Fruit fly (Drosophila melanogaster) whole organism, embryonic: Measurements from ENCODE around the gene Rim2.

Source experiments
- B-H2 ChIP-seq: fragments of 200-800 bp; sonication (Bioruptor generic); optimal IDR thresholded peaks from 2 replicates; lab custom pipeline; 2018; ENCODE audit warnings: missing biosample characterization, mild to moderate bottlenecking, missing genetic modification characterization
- CG10431 ChIP-seq: fragments of 200-800 bp; sonication (Bioruptor generic); optimal IDR thresholded peaks from 3 replicates; lab custom pipeline; 2018; ENCODE audit warnings: missing biosample characterization, mild to moderate bottlenecking, missing genetic modification characterization
- CG10543 ChIP-seq: fragments of 200-800 bp; sonication (Bioruptor generic); optimal IDR thresholded peaks from 3 replicates; lab custom pipeline; 2017; ENCODE audit warnings: missing biosample characterization, mild to moderate bottlenecking, missing genetic modification characterization, moderate library complexity
- CG12236 ChIP-seq: fragments of 200-800 bp; sonication (Bioruptor generic); optimal IDR thresholded peaks from 2 replicates; lab custom pipeline; 2016; ENCODE audit warnings: missing biosample characterization, missing genetic modification characterization
- CG12391 ChIP-seq: fragments of 200-800 bp; sonication (Bioruptor generic); optimal IDR thresholded peaks from 3 replicates; lab custom pipeline; 2018; ENCODE audit warnings: missing biosample characterization, mild to moderate bottlenecking, missing genetic modification characterization, moderate library complexity
- CG12659 ChIP-seq: fragments of 200-800 bp; sonication (Bioruptor generic); optimal IDR thresholded peaks from 3 replicates; lab custom pipeline; 2017; ENCODE audit warnings: mild to moderate bottlenecking, missing biosample characterization, missing genetic modification reagents, missing genetic modification characterization
- CG13424 ChIP-seq: fragments of 200-800 bp; sonication (Bioruptor generic); optimal IDR thresholded peaks from 2 replicates; lab custom pipeline; 2019; ENCODE audit warnings: missing biosample characterization, mild to moderate bottlenecking, missing genetic modification characterization, moderate library complexity
- CG13624 ChIP-seq: fragments of 200-800 bp; sonication (Bioruptor generic); optimal IDR thresholded peaks from 2 replicates; lab custom pipeline; 2016; ENCODE audit warnings: missing biosample characterization, missing genetic modification characterization
- CG1529 ChIP-seq: fragments of 200-800 bp; sonication (Bioruptor generic); optimal IDR thresholded peaks from 3 replicates; lab custom pipeline; 2018; ENCODE audit warnings: missing biosample characterization, missing genetic modification characterization
- CG17802 ChIP-seq: fragments of 200-800 bp; sonication (Bioruptor generic); optimal IDR thresholded peaks from 2 replicates; lab custom pipeline; 2018; ENCODE audit warnings: missing biosample characterization, mild to moderate bottlenecking, missing genetic modification characterization, moderate library complexity
- CG18599 ChIP-seq: fragments of 200-800 bp; sonication (Bioruptor generic); optimal IDR thresholded peaks from 3 replicates; lab custom pipeline; 2017; ENCODE audit warnings: missing biosample characterization, missing genetic modification characterization, mild to moderate bottlenecking, moderate library complexity, missing genetic modification reagents
- CG30431 ChIP-seq: fragments of 200-800 bp; sonication (Bioruptor generic); optimal IDR thresholded peaks from 2 replicates; lab custom pipeline; 2017; ENCODE audit warnings: missing biosample characterization, missing genetic modification characterization
- CG34224 ChIP-seq: fragments of 200-800 bp; sonication (Bioruptor generic); IDR thresholded peaks from 3 replicates; pipeline ENCODE4 v1.3.6; 2022; ENCODE audit warnings: missing biosample characterization, missing genetic modification characterization; ENCODE audit not compliant: partially characterized antibody
- CG34376 ChIP-seq: fragments of 200-800 bp; sonication (Bioruptor generic); optimal IDR thresholded peaks from 2 replicates; lab custom pipeline; 2018; ENCODE audit warnings: missing biosample characterization, mild to moderate bottlenecking, missing genetic modification characterization
- CG5180 ChIP-seq: fragments of 200-800 bp; sonication (Bioruptor generic); optimal IDR thresholded peaks from 3 replicates; lab custom pipeline; 2017; ENCODE audit warnings: missing biosample characterization, missing genetic modification characterization, mild to moderate bottlenecking, moderate library complexity, missing genetic modification reagents
- CG5953 ChIP-seq: fragments of 200-800 bp; sonication (Bioruptor generic); IDR thresholded peaks from 2 replicates; pipeline ENCODE4 v1.3.6; 2022; ENCODE audit warnings: missing biosample characterization, missing genetic modification characterization
- CG7271 ChIP-seq: fragments of 200-800 bp; sonication (Bioruptor generic); optimal IDR thresholded peaks from 2 replicates; lab custom pipeline; 2018; ENCODE audit warnings: missing biosample characterization, mild to moderate bottlenecking, missing genetic modification characterization, moderate library complexity
- CG7839 ChIP-seq: fragments of 200-800 bp; sonication (Bioruptor generic); optimal IDR thresholded peaks from 3 replicates; lab custom pipeline; 2018; ENCODE audit warnings: missing biosample characterization, mild to moderate bottlenecking, missing genetic modification characterization, moderate library complexity
- Ets97D ChIP-seq: fragments of 200-800 bp; sonication (Bioruptor generic); optimal IDR thresholded peaks from 3 replicates; lab custom pipeline; 2016; ENCODE audit warnings: missing biosample characterization, missing genetic modification characterization
- Hey ChIP-seq: fragments of 200-800 bp; sonication (Bioruptor generic); optimal IDR thresholded peaks from 3 replicates; lab custom pipeline; 2018; ENCODE audit warnings: missing biosample characterization, mild to moderate bottlenecking, missing genetic modification characterization
- Hr78 ChIP-seq, 2 experiments: fragments of 200-800 bp in 1 of 2; fragments of >200 bp in 1 of 2; sonication (Bioruptor generic) in 1 of 2; optimal IDR thresholded peaks; 2 replicates each; lab custom pipeline; 2017 to 2019; ENCODE audit warnings: missing biosample characterization in 2 of 2, missing genetic modification characterization in 2 of 2, mild to moderate bottlenecking in 1 of 2, moderate library complexity in 1 of 2
- Kr ChIP-seq: fragments of 200-800 bp; sonication (Bioruptor generic); optimal IDR thresholded peaks from 2 replicates; lab custom pipeline; 2017; ENCODE audit warnings: missing biosample characterization, mild to moderate bottlenecking, missing genetic modification characterization
- Mrtf ChIP-seq: fragments of 200-800 bp; sonication (Bioruptor generic); IDR thresholded peaks from 3 replicates; pipeline ENCODE4 v1.3.6; 2022; ENCODE audit warnings: missing biosample characterization, missing genetic modification characterization
- Sox100B ChIP-seq: fragments of 200-800 bp; sonication (Bioruptor generic); optimal IDR thresholded peaks from 3 replicates; lab custom pipeline; 2018; ENCODE audit warnings: missing biosample characterization, mild to moderate bottlenecking, missing genetic modification characterization
- Tbp ChIP-seq: fragments of >200 bp; optimal IDR thresholded peaks from 2 replicates; lab custom pipeline; 2018; ENCODE audit warnings: missing biosample characterization, missing genetic modification characterization
- ash1 ChIP-seq: fragments of 200-800 bp; sonication (Bioruptor generic); optimal IDR thresholded peaks from 2 replicates; lab custom pipeline; 2018; ENCODE audit warnings: missing biosample characterization, mild to moderate bottlenecking, missing genetic modification characterization
- bowl ChIP-seq: fragments of 200-800 bp; sonication (Bioruptor generic); IDR thresholded peaks from 2 replicates; pipeline ENCODE4 v1.3.6; 2022; ENCODE audit warnings: missing biosample characterization, missing genetic modification characterization
- chm ChIP-seq: fragments of 200-800 bp; sonication (Bioruptor generic); IDR thresholded peaks from 2 replicates; pipeline ENCODE4 v1.3.6; 2022; ENCODE audit warnings: missing biosample characterization, missing genetic modification characterization
- crol ChIP-seq: fragments of 200-800 bp; sonication (Bioruptor generic); IDR thresholded peaks from 2 replicates; pipeline ENCODE4 v1.3.6; 2022; ENCODE audit warnings: missing biosample characterization, missing genetic modification characterization
- dan ChIP-seq: fragments of 200-800 bp; sonication (Bioruptor generic); IDR thresholded peaks from 2 replicates; pipeline ENCODE4 v1.3.6; 2022; ENCODE audit warnings: missing biosample characterization, missing genetic modification characterization
- disco-r ChIP-seq: fragments of 200-800 bp; sonication (Bioruptor generic); optimal IDR thresholded peaks from 2 replicates; lab custom pipeline; 2016; ENCODE audit warnings: missing biosample characterization, missing genetic modification characterization
- dmrt99B ChIP-seq: fragments of 200-800 bp; sonication (Bioruptor generic); optimal IDR thresholded peaks from 2 replicates; lab custom pipeline; 2018; ENCODE audit warnings: missing biosample characterization, mild to moderate bottlenecking, missing genetic modification characterization, moderate library complexity
- dysf ChIP-seq: fragments of 200-800 bp; sonication (Bioruptor generic); IDR thresholded peaks from 3 replicates; pipeline ENCODE4 v1.3.6; 2022; ENCODE audit warnings: missing biosample characterization, missing genetic modification characterization
- fd3F ChIP-seq: fragments of 200-800 bp; sonication (Bioruptor generic); optimal IDR thresholded peaks from 2 replicates; lab custom pipeline; 2018; ENCODE audit warnings: missing biosample characterization, mild to moderate bottlenecking, missing genetic modification characterization, moderate library complexity
- ftz-f1 ChIP-seq: fragments of 200-800 bp; sonication (Bioruptor generic); optimal IDR thresholded peaks from 2 replicates; lab custom pipeline; 2016; ENCODE audit warnings: missing biosample characterization, missing genetic modification characterization
- grau ChIP-seq: fragments of 200-800 bp; optimal IDR thresholded peaks from 3 replicates; lab custom pipeline; 2019; ENCODE audit warnings: missing biosample characterization, mild to moderate bottlenecking, missing genetic modification characterization, moderate library complexity
- mam ChIP-seq: fragments of 200-800 bp; sonication (Bioruptor generic); optimal IDR thresholded peaks from 3 replicates; lab custom pipeline; 2016; ENCODE audit warnings: missing biosample characterization, missing genetic modification characterization
- nerfin-1 ChIP-seq: fragments of 200-800 bp; sonication (Bioruptor generic); optimal IDR thresholded peaks from 3 replicates; lab custom pipeline; 2019; ENCODE audit warnings: missing biosample characterization, mild to moderate bottlenecking, missing genetic modification characterization, moderate library complexity
- peb ChIP-seq: fragments of 200-800 bp; sonication (Bioruptor generic); IDR thresholded peaks from 2 replicates; pipeline ENCODE4 v1.3.6; 2022; ENCODE audit warnings: missing biosample characterization, missing genetic modification characterization
- phol ChIP-seq: fragments of 200-800 bp; sonication (Bioruptor generic); optimal IDR thresholded peaks from 3 replicates; lab custom pipeline; 2018; ENCODE audit warnings: missing biosample characterization, mild to moderate bottlenecking, missing genetic modification characterization, moderate library complexity
- repo ChIP-seq: fragments of 200-800 bp; sonication (Bioruptor generic); optimal IDR thresholded peaks from 2 replicates; lab custom pipeline; 2016; ENCODE audit warnings: missing biosample characterization, missing genetic modification characterization
- sim ChIP-seq: fragments of 200-800 bp; sonication (Bioruptor generic); IDR thresholded peaks from 2 replicates; pipeline ENCODE4 v1.3.6; 2022; ENCODE audit warnings: missing biosample characterization, missing genetic modification characterization
- stc ChIP-seq: fragments of 200-800 bp; sonication (Bioruptor generic); IDR thresholded peaks from 2 replicates; pipeline ENCODE4 v1.3.6; 2022; ENCODE audit warnings: missing biosample characterization, missing genetic modification characterization
- tio ChIP-seq: fragments of 200-800 bp; sonication (Bioruptor generic); optimal IDR thresholded peaks from 2 replicates; lab custom pipeline; 2017; ENCODE audit warnings: missing biosample characterization, missing genetic modification characterization, inconsistent platforms
- tup ChIP-seq: fragments of 200-800 bp; sonication (Bioruptor generic); optimal IDR thresholded peaks from 2 replicates; lab custom pipeline; 2016; ENCODE audit warnings: missing biosample characterization, mild to moderate bottlenecking, missing genetic modification characterization, moderate library complexity
- unpg ChIP-seq: fragments of 200-800 bp; sonication (Bioruptor generic); optimal IDR thresholded peaks from 3 replicates; lab custom pipeline; 2018; ENCODE audit warnings: missing biosample characterization, mild to moderate bottlenecking, missing genetic modification characterization, moderate library complexity
- zen ChIP-seq: fragments of 200-800 bp; sonication (Bioruptor generic); optimal IDR thresholded peaks from 3 replicates; lab custom pipeline; 2018; ENCODE audit warnings: missing biosample characterization, mild to moderate bottlenecking, missing genetic modification characterization, moderate library complexity
- zfh1 ChIP-seq: fragments of 200-800 bp; sonication (Bioruptor generic); IDR thresholded peaks from 3 replicates; pipeline ENCODE4 v1.3.6; 2022; ENCODE audit warnings: missing biosample characterization, missing genetic modification characterization

Rim2 gene

dm6 chr2L:1738054-1738453, 13.9 kb upstream of the Rim2 start (continued):
- TF ChIP-seq dmrt99B (tag; lab: Kevin White, UChicago) (peak; percentile 7), CG13424 (tag; lab: Kevin White, UChicago) (peak; percentile 4)

dm6 chr2L:1737057-1737581, 12.9 kb upstream of the Rim2 start:
- peak; percentile 85 for TF ChIP-seq disco-r
- no peak for TF ChIP-seq Hey
- peak; percentile 27 for TF ChIP-seq CG10543
- TF ChIP-seq Hr78 (GFP tag; optimal IDR thresholded peaks at IDR 0.05; lab: Kevin White, UChicago), result peak in 1 of 2 experiments; percentile 81
- no peak; the same call in 1 of the 2 replicates for TF ChIP-seq chm (GFP tag; lab: Robert Waterston, UW)
- TF ChIP-seq repo (GFP tag; lab: Kevin White, UChicago), result peak; percentile 74
- peak; percentile 71; the same call in 1 of the 2 replicates for TF ChIP-seq CG5953
- peak; percentile 40 for TF ChIP-seq CG7271
- peak; percentile 80 for TF ChIP-seq stc
- TF ChIP-seq dysf (GFP tag; lab: Robert Waterston, UW), result peak; percentile 85
- TF ChIP-seq CG12236, result peak; percentile 86
- peak; percentile 81 for TF ChIP-seq grau (tag; lab: Kevin White, UChicago)
- TF ChIP-seq tup (GFP tag; lab: Kevin White, UChicago), result peak; percentile 79
- no peak for TF ChIP-seq Kr
- TF ChIP-seq peb (GFP tag; lab: Robert Waterston, UW), result peak; percentile 82
- peak; percentile 85 for TF ChIP-seq CG1529 (GFP tag; lab: Kevin White, UChicago)
- TF ChIP-seq fd3F (GFP tag; lab: Kevin White, UChicago), result peak; percentile 76
- peak; percentile 35 for TF ChIP-seq nerfin-1 (tag; lab: Kevin White, UChicago)
- peak; percentile 14; the same call in 1 of the 3 replicates for TF ChIP-seq CG34224 (GFP tag; lab: Robert Waterston, UW)
- TF ChIP-seq zen (tag; lab: Kevin White, UChicago), result peak; percentile 82
- peak; percentile 19 for TF ChIP-seq CG34376 (GFP tag; lab: Kevin White, UChicago)
- peak; percentile 87 for TF ChIP-seq CG13624 (GFP tag; lab: Kevin White, UChicago)
- TF ChIP-seq CG17802, result peak; percentile 52
- no peak for TF ChIP-seq B-H2 (GFP tag; lab: Kevin White, UChicago)
- TF ChIP-seq CG18599, result peak; percentile 87
- no peak for TF ChIP-seq CG10431 (GFP tag; lab: Kevin White, UChicago)
- peak; percentile 60 for TF ChIP-seq sim (GFP tag; lab: Robert Waterston, UW)
- TF ChIP-seq tio, result peak; percentile 92
- TF ChIP-seq Mrtf (GFP tag; lab: Robert Waterston, UW), result peak; percentile 55; the same call in 1 of the 3 replicates
- no peak for TF ChIP-seq bowl (GFP tag; lab: Robert Waterston, UW)
- TF ChIP-seq CG12659 (GFP tag; lab: Kevin White, UChicago), result peak; percentile 84
- 0 out of 2 replicates have a peak, but pooled peaks have one; percentile 23 for TF ChIP-seq crol (GFP tag; lab: Robert Waterston, UW)
- no peak for TF ChIP-seq Tbp
- peak; percentile 87 for TF ChIP-seq Sox100B (GFP tag; lab: Kevin White, UChicago)
- peak; percentile 70 for TF ChIP-seq ftz-f1 (GFP tag; lab: Kevin White, UChicago)
- peak; percentile 82 for TF ChIP-seq zfh1
- TF ChIP-seq unpg, result peak; percentile 88
- no peak for TF ChIP-seq ash1
- TF ChIP-seq CG7839 (tag; lab: Kevin White, UChicago), result peak; percentile 78
- TF ChIP-seq Ets97D (GFP tag; lab: Kevin White, UChicago), result peak; percentile 59
- TF ChIP-seq mam, result peak; percentile 92
- TF ChIP-seq CG12391 (tag; lab: Kevin White, UChicago), result peak; percentile 91
- TF ChIP-seq CG30431 (GFP tag; lab: Kevin White, UChicago), result peak; percentile 84
- peak; percentile 78 for TF ChIP-seq dan (GFP tag; lab: Robert Waterston, UW)
- peak; percentile 91 for TF ChIP-seq phol (tag; lab: Kevin White, UChicago)
- peak; percentile 64 for TF ChIP-seq CG5180 (GFP tag; lab: Kevin White, UChicago)
